Comparison of ENCODE assay signal across 4 worm cellular contexts in genomic region chrX:3829605-3830004, ce11.
TF ChIP-seq lines count a peak whose summit lies in the region.

No protein-coding gene starts in this region.

TF ChIP-seq in whole organism, L1 larva, 84 proteins besides CTCF, POLR2A, EP300 and RAD21 (continued from another document):
- TF ChIP-seq mep-1 (tag; optimal IDR thresholded peaks at IDR 0.05; lab: Kevin White, UChicago) (no peak), nhr-47 (tag; optimal IDR thresholded peaks at IDR 0.05; lab: Kevin White, UChicago) (no peak), snu-23 (GFP tag; optimal IDR thresholded peaks at IDR 0.05; lab: Kevin White, UChicago) (peak; percentile 0), elt-2 (tag; optimal IDR thresholded peaks at IDR 0.05; lab: Kevin White, UChicago) (peak; percentile 93), ceh-63 (GFP tag; optimal IDR thresholded peaks at IDR 0.05; lab: Kevin White, UChicago) (no peak), lin-14 (GFP tag; optimal IDR thresholded peaks at IDR 0.05; lab: Kevin White, UChicago) (peak; percentile 52), blmp-1 (tag; optimal IDR thresholded peaks at IDR 0.05; lab: Kevin White, UChicago) (peak; percentile 51), Y116A8C.19 (tag; optimal IDR thresholded peaks at IDR 0.05; lab: Kevin White, UChicago; ENCODE audit: borderline replicate concordance) (no peak), fkh-8 (tag; optimal IDR thresholded peaks at IDR 0.05; lab: Kevin White, UChicago) (no peak), sox-4 (tag; optimal IDR thresholded peaks at IDR 0.05; lab: Kevin White, UChicago) (no peak), lin-35 (GFP tag; optimal IDR thresholded peaks at IDR 0.05; lab: Kevin White, UChicago) (peak in 1 of 2 experiments; percentile 42), pag-3 (tag; optimal IDR thresholded peaks at IDR 0.05; lab: Kevin White, UChicago; ENCODE audit: borderline replicate concordance, insufficient read depth) (no peak), mab-9 (GFP tag; IDR thresholded peaks at IDR 0.05; lab: Robert Waterston, UW) (no peak)

TF ChIP-seq in whole organism, L2 larva, 48 proteins besides CTCF, POLR2A, EP300 and RAD21 (continued from another document):
- peak; percentile 9 for TF ChIP-seq skn-1 (tag; optimal IDR thresholded peaks at IDR 0.05; lab: Kevin White, UChicago)

TF ChIP-seq in whole organism, L3 larva, 47 proteins besides CTCF, POLR2A, EP300 and RAD21 (continued from another document):
- peak; percentile 39 for TF ChIP-seq skn-1 (tag; optimal IDR thresholded peaks at IDR 0.05; lab: Kevin White, UChicago)
- TF ChIP-seq sea-2 (GFP tag; optimal IDR thresholded peaks at IDR 0.05; lab: Kevin White, UChicago): no peak
- TF ChIP-seq ceh-16 (tag; optimal IDR thresholded peaks at IDR 0.05; lab: Kevin White, UChicago): no peak
- no peak for TF ChIP-seq daf-12 (tag; optimal IDR thresholded peaks at IDR 0.05; lab: Kevin White, UChicago)
- no peak for TF ChIP-seq hmg-11 (tag; optimal IDR thresholded peaks at IDR 0.05; lab: Kevin White, UChicago)
- no peak for TF ChIP-seq fkh-2 (tag; optimal IDR thresholded peaks at IDR 0.05; lab: Kevin White, UChicago)
TF ChIP-seq in whole organism, L3 larva: peak in this region for 6.

TF ChIP-seq in whole organism, L4 larva, 104 proteins besides CTCF, POLR2A, EP300 and RAD21 (continued from another document):
- peak; percentile 96 for TF ChIP-seq nhr-28 (tag; optimal IDR thresholded peaks at IDR 0.05; lab: Kevin White, UChicago)
- peak; percentile 98 for TF ChIP-seq pqm-1 (tag; optimal IDR thresholded peaks at IDR 0.05; lab: Kevin White, UChicago)
- peak; percentile 77 for TF ChIP-seq dmd-6 (GFP tag; IDR thresholded peaks at IDR 0.05; lab: Robert Waterston, UW)
- no peak for TF ChIP-seq madf-9 (GFP tag; conservative IDR thresholded peaks at IDR 0.05; lab: Robert Waterston, UW)
- peak; percentile 25 for TF ChIP-seq mes-2 (tag; optimal IDR thresholded peaks at IDR 0.05; lab: Kevin White, UChicago; ENCODE audit: poor library complexity, severe bottlenecking)
- no peak for TF ChIP-seq lin-39 (tag; optimal IDR thresholded peaks at IDR 0.05; lab: Kevin White, UChicago)
- no peak for TF ChIP-seq ZK337.2 (GFP tag; IDR thresholded peaks at IDR 0.05; lab: Robert Waterston, UW)
- no peak for TF ChIP-seq nhr-25 (tag; optimal IDR thresholded peaks at IDR 0.05; lab: Kevin White, UChicago; ENCODE audit: borderline replicate concordance, insufficient read depth)
- no peak for TF ChIP-seq T26A8.4 (GFP tag; IDR thresholded peaks at IDR 0.05; lab: Robert Waterston, UW)
- TF ChIP-seq php-3 (GFP tag; IDR thresholded peaks at IDR 0.05; lab: Robert Waterston, UW): peak; percentile 63; the same call in 1 of the 2 replicates
- peak in 1 of 2 experiments; percentile 23 for TF ChIP-seq unc-62 (GFP tag; optimal IDR thresholded peaks at IDR 0.05 in 1 of 2; lab: Kevin White, UChicago)
- TF ChIP-seq unc-62 (tag; optimal IDR thresholded peaks at IDR 0.05; lab: Kevin White, UChicago): no peak
- TF ChIP-seq aha-1 (tag; lab: Kevin White, UChicago): peak; percentile 83
- TF ChIP-seq unc-39 (tag; optimal IDR thresholded peaks at IDR 0.05; lab: Kevin White, UChicago): no peak
- TF ChIP-seq fkh-10 (GFP tag; optimal IDR thresholded peaks at IDR 0.05; lab: Kevin White, UChicago): no peak
- no peak for TF ChIP-seq cey-2 (tag; optimal IDR thresholded peaks at IDR 0.05; lab: Kevin White, UChicago; ENCODE audit: borderline replicate concordance, insufficient read depth)
- TF ChIP-seq hmg-1.1 (GFP tag; IDR thresholded peaks at IDR 0.05; lab: Robert Waterston, UW): no peak
- TF ChIP-seq R02D3.7 (tag; optimal IDR thresholded peaks at IDR 0.05; lab: Kevin White, UChicago): no peak
- no peak for TF ChIP-seq ceh-82 (tag; optimal IDR thresholded peaks at IDR 0.05; lab: Kevin White, UChicago)
- no peak for TF ChIP-seq ctbp-1 (GFP tag; IDR thresholded peaks at IDR 0.05; lab: Robert Waterston, UW)
- TF ChIP-seq F10B5.3 (tag; optimal IDR thresholded peaks at IDR 0.05; lab: Kevin White, UChicago): no peak
- TF ChIP-seq lir-3 (tag; optimal IDR thresholded peaks at IDR 0.05; lab: Kevin White, UChicago): no peak
- TF ChIP-seq daf-19 (GFP tag; conservative IDR thresholded peaks at IDR 0.05; lab: Robert Waterston, UW): no peak
- TF ChIP-seq jun-1 (tag; optimal IDR thresholded peaks at IDR 0.05; lab: Kevin White, UChicago): no peak
- TF ChIP-seq F26F4.8 (GFP tag; conservative IDR thresholded peaks at IDR 0.05; lab: Robert Waterston, UW): no peak
- TF ChIP-seq ceh-62 (tag; optimal IDR thresholded peaks at IDR 0.05; lab: Kevin White, UChicago): no peak
- TF ChIP-seq snpc-4 (tag; optimal IDR thresholded peaks at IDR 0.05; lab: Kevin White, UChicago): no peak
- peak; percentile 50; the same call in 1 of the 2 replicates for TF ChIP-seq tra-1 (GFP tag; IDR thresholded peaks at IDR 0.05; lab: Robert Waterston, UW)
- peak in 1 of 2 experiments; percentile 19 for TF ChIP-seq mdl-1 (tag; optimal IDR thresholded peaks at IDR 0.05; lab: Kevin White, UChicago)
- peak in 1 of 2 experiments; percentile 18 for TF ChIP-seq daf-16 (GFP tag; optimal IDR thresholded peaks at IDR 0.05; lab: Kevin White, UChicago)
- TF ChIP-seq daf-16 (tag; optimal IDR thresholded peaks at IDR 0.05; lab: Kevin White, UChicago): peak; percentile 100
- no peak for TF ChIP-seq arid-1 (GFP tag; conservative IDR thresholded peaks at IDR 0.05; lab: Robert Waterston, UW)
- peak; percentile 55 for TF ChIP-seq mep-1 (tag; optimal IDR thresholded peaks at IDR 0.05; lab: Kevin White, UChicago)
- TF ChIP-seq saeg-2 (GFP tag; IDR thresholded peaks at IDR 0.05; lab: Robert Waterston, UW): no peak
- TF ChIP-seq pha-4 (GFP tag; IDR thresholded peaks at IDR 0.05; lab: Robert Waterston, UW): no peak
- peak; percentile 29 for TF ChIP-seq pha-4 (tag; optimal IDR thresholded peaks at IDR 0.05; lab: Kevin White, UChicago)
- TF ChIP-seq aly-2 (tag; optimal IDR thresholded peaks at IDR 0.05; lab: Kevin White, UChicago): no peak
- TF ChIP-seq D1046.2 (GFP tag; IDR thresholded peaks at IDR 0.05; lab: Robert Waterston, UW): no peak
- TF ChIP-seq egl-43 (GFP tag; IDR thresholded peaks at IDR 0.05; lab: Robert Waterston, UW): no peak
- TF ChIP-seq Y48G9A.11 (GFP tag; IDR thresholded peaks at IDR 0.05; lab: Robert Waterston, UW): no peak
- no peak for TF ChIP-seq hlh-30 (tag; optimal IDR thresholded peaks at IDR 0.05; lab: Kevin White, UChicago; ENCODE audit: insufficient read depth)
- peak; percentile 93 for TF ChIP-seq nhr-77 (tag; optimal IDR thresholded peaks at IDR 0.05; lab: Kevin White, UChicago)
- TF ChIP-seq lin-1 (GFP tag; IDR thresholded peaks at IDR 0.05; lab: Robert Waterston, UW): 0 out of 2 replicates have a peak, but pooled peaks have one; percentile 28
- peak in 1 of 2 experiments; percentile 37 for TF ChIP-seq lsy-2 (tag; optimal IDR thresholded peaks at IDR 0.05; lab: Kevin White, UChicago)
- TF ChIP-seq egl-27 (tag; optimal IDR thresholded peaks at IDR 0.05; lab: Kevin White, UChicago): no peak
- no peak for TF ChIP-seq hif-1 (tag; optimal IDR thresholded peaks at IDR 0.05; lab: Kevin White, UChicago)
- TF ChIP-seq nhr-42 (GFP tag; IDR thresholded peaks at IDR 0.05; lab: Robert Waterston, UW): no peak
- no peak for TF ChIP-seq zfp-2 (tag; optimal IDR thresholded peaks at IDR 0.05; lab: Kevin White, UChicago)
- TF ChIP-seq nhr-48 (tag; optimal IDR thresholded peaks at IDR 0.05; lab: Kevin White, UChicago): peak; percentile 68
- TF ChIP-seq ztf-7 (tag; optimal IDR thresholded peaks at IDR 0.05; lab: Kevin White, UChicago): no peak
- no peak for TF ChIP-seq attf-4 (tag; optimal IDR thresholded peaks at IDR 0.05; lab: Kevin White, UChicago)
- TF ChIP-seq ceh-44 (GFP tag; IDR thresholded peaks at IDR 0.05; lab: Robert Waterston, UW): no peak
- TF ChIP-seq dmd-8 (GFP tag; IDR thresholded peaks at IDR 0.05; lab: Robert Waterston, UW): no peak
- peak; percentile 96 for TF ChIP-seq dve-1 (tag; optimal IDR thresholded peaks at IDR 0.05; lab: Kevin White, UChicago; ENCODE audit: insufficient read depth)
- TF ChIP-seq F37D6.2 (tag; optimal IDR thresholded peaks at IDR 0.05; lab: Kevin White, UChicago): no peak
- TF ChIP-seq set-16 (GFP tag; IDR thresholded peaks at IDR 0.05; lab: Robert Waterston, UW): no peak
- no peak for TF ChIP-seq ztf-11 (tag; optimal IDR thresholded peaks at IDR 0.05; lab: Kevin White, UChicago)
TF ChIP-seq in whole organism, L4 larva: peak in this region for 20.
